Fruit fly (Drosophila melanogaster) whole organism, embryonic: ENCODE measurements around the gene CG6511.

ENCODE experiments used
- ATbp ChIP-seq: fragments of 200-800 bp; sonication (Bioruptor generic); optimal IDR thresholded peaks from 2 replicates; lab custom pipeline; 2017; ENCODE audit warnings: missing biosample characterization, mild to moderate bottlenecking, missing genetic modification characterization, missing genetic modification reagents
- Asciz ChIP-seq: fragments of 200-800 bp; sonication (Bioruptor generic); optimal IDR thresholded peaks from 2 replicates; lab custom pipeline; 2017; ENCODE audit warnings: missing biosample characterization, mild to moderate bottlenecking, missing genetic modification characterization, missing genetic modification reagents
- Atf-2 ChIP-seq: fragments of 200-800 bp; sonication (Bioruptor generic); optimal IDR thresholded peaks from 2 replicates; lab custom pipeline; 2016; ENCODE audit warnings: missing biosample characterization, missing genetic modification characterization
- Awh ChIP-seq: fragments of 200-800 bp; sonication (Bioruptor generic); IDR thresholded peaks from 2 replicates; pipeline ENCODE4, ENCODE4 v1.3.6; 2022; ENCODE audit warnings: missing biosample characterization, missing genetic modification characterization
- Blimp-1 ChIP-seq: fragments of 200-800 bp; sonication (Bioruptor generic); optimal IDR thresholded peaks from 3 replicates; lab custom pipeline; 2018; ENCODE audit warnings: missing biosample characterization, missing genetic modification characterization, mild to moderate bottlenecking, moderate library complexity, missing genetic modification reagents
- BtbVII ChIP-seq: fragments of 200-800 bp; sonication (Bioruptor generic); optimal IDR thresholded peaks from 3 replicates; lab custom pipeline; 2017; ENCODE audit warnings: missing biosample characterization, mild to moderate bottlenecking, missing genetic modification characterization
- CG10366 ChIP-seq: fragments of 200-800 bp; sonication (Bioruptor generic); IDR thresholded peaks from 2 replicates; pipeline ENCODE4 v1.3.6; 2022; ENCODE audit warnings: missing biosample characterization, missing genetic modification characterization
- CG10654 ChIP-seq: fragments of 200-800 bp; sonication (Bioruptor generic); optimal IDR thresholded peaks from 2 replicates; lab custom pipeline; 2016; ENCODE audit warnings: missing biosample characterization, missing genetic modification characterization
- CG11560 ChIP-seq: fragments of 200-800 bp; sonication (Bioruptor generic); IDR thresholded peaks from 3 replicates; pipeline ENCODE4 v1.3.6; 2022; ENCODE audit warnings: missing biosample characterization, missing genetic modification characterization
- CG12942 ChIP-seq: fragments of 200-800 bp; sonication (Bioruptor generic); optimal IDR thresholded peaks from 3 replicates; lab custom pipeline; 2016; ENCODE audit warnings: missing biosample characterization, missing genetic modification characterization
- CG16815 ChIP-seq: fragments of 200-800 bp; sonication (Bioruptor generic); optimal IDR thresholded peaks from 3 replicates; lab custom pipeline; 2017; ENCODE audit warnings: missing biosample characterization, mild to moderate bottlenecking, missing genetic modification characterization
- CG17359 ChIP-seq: fragments of 200-800 bp; sonication (Bioruptor generic); optimal IDR thresholded peaks from 3 replicates; lab custom pipeline; 2018; ENCODE audit warnings: missing biosample characterization, mild to moderate bottlenecking, missing genetic modification characterization, moderate library complexity
- CG17612 ChIP-seq: fragments of 200-800 bp; sonication (Bioruptor generic); IDR thresholded peaks from 2 replicates; pipeline ENCODE4 v1.3.6; 2022; ENCODE audit warnings: missing biosample characterization, missing genetic modification characterization
- CG17802 ChIP-seq: fragments of 200-800 bp; sonication (Bioruptor generic); optimal IDR thresholded peaks from 2 replicates; lab custom pipeline; 2018; ENCODE audit warnings: missing biosample characterization, mild to moderate bottlenecking, missing genetic modification characterization, moderate library complexity
- CG3163 ChIP-seq: fragments of 200-800 bp; sonication (Bioruptor generic); optimal IDR thresholded peaks from 3 replicates; lab custom pipeline; 2016; ENCODE audit warnings: missing biosample characterization, missing genetic modification characterization
- CG32532 ChIP-seq: fragments of 200-800 bp; sonication (Bioruptor generic); IDR thresholded peaks from 2 replicates; pipeline ENCODE4 v1.3.6; 2022; ENCODE audit warnings: missing biosample characterization, missing genetic modification characterization
- CG3407 ChIP-seq: fragments of 200-800 bp; sonication (Bioruptor generic); optimal IDR thresholded peaks from 2 replicates; lab custom pipeline; 2018; ENCODE audit warnings: missing biosample characterization, mild to moderate bottlenecking, missing genetic modification characterization
- CG6272 ChIP-seq: fragments of 200-800 bp; sonication (Bioruptor generic); IDR thresholded peaks from 2 replicates; pipeline ENCODE4 v1.3.6; 2022; ENCODE audit warnings: missing biosample characterization, missing genetic modification characterization
- CG7357 ChIP-seq: fragments of 200-800 bp; sonication (Bioruptor generic); IDR thresholded peaks from 3 replicates; pipeline ENCODE4 v1.3.6; 2022; ENCODE audit warnings: missing biosample characterization, missing genetic modification characterization
- CG8290 ChIP-seq, 3 experiments: fragments of 200-800 bp; sonication (Bioruptor generic); optimal IDR thresholded peaks; 2 replicates each; lab custom pipeline; 2016 to 2019; ENCODE audit warnings: missing biosample characterization in 3 of 3, missing genetic modification characterization in 3 of 3, mild to moderate bottlenecking in 2 of 3, moderate library complexity in 1 of 3
- HLHmδ ChIP-seq: fragments of 200-800 bp; sonication (Bioruptor generic); optimal IDR thresholded peaks from 2 replicates; lab custom pipeline; 2018; ENCODE audit warnings: missing biosample characterization, mild to moderate bottlenecking, missing genetic modification characterization, moderate library complexity
- Hr3 ChIP-seq: fragments of 200-800 bp; sonication (Bioruptor generic); optimal IDR thresholded peaks from 3 replicates; lab custom pipeline; 2016; ENCODE audit warnings: missing biosample characterization, missing genetic modification characterization
- Med ChIP-seq: fragments of 200-800 bp; sonication (Bioruptor generic); peaks from one replicate; lab custom pipeline; 2016; ENCODE audit warnings: missing biosample characterization, missing genetic modification characterization, mild to moderate bottlenecking, inconsistent platforms, moderate library complexity
- Mes4 ChIP-seq: fragments of 200-800 bp; sonication (Bioruptor generic); optimal IDR thresholded peaks from 2 replicates; lab custom pipeline; 2016; ENCODE audit warnings: missing biosample characterization, missing genetic modification characterization
- NFAT ChIP-seq: fragments of 200-800 bp; sonication (Bioruptor generic); IDR thresholded peaks from 2 replicates; pipeline ENCODE4 v1.3.6; 2022; ENCODE audit warnings: missing biosample characterization, missing genetic modification characterization
- Oaz ChIP-seq: fragments of 200-800 bp; sonication (Bioruptor generic); IDR thresholded peaks from 2 replicates; pipeline ENCODE4 v1.3.6; 2022; ENCODE audit warnings: missing biosample characterization, missing genetic modification characterization
- Rfx ChIP-seq: fragments of 200-800 bp; sonication (Bioruptor generic); IDR thresholded peaks from 2 replicates; pipeline ENCODE4 v1.3.6; 2022; ENCODE audit warnings: missing biosample characterization, missing genetic modification characterization
- Sry-β ChIP-seq: fragments of 200-800 bp; sonication (Bioruptor generic); optimal IDR thresholded peaks from 2 replicates; lab custom pipeline; 2018; ENCODE audit warnings: missing biosample characterization, mild to moderate bottlenecking, missing genetic modification characterization, moderate library complexity
- Usf ChIP-seq: fragments of 200-800 bp; sonication (Bioruptor generic); optimal IDR thresholded peaks from 2 replicates; lab custom pipeline; 2017; ENCODE audit warnings: missing genotype, missing biosample characterization, missing genetic modification characterization
- Xbp1 ChIP-seq: fragments of 200-800 bp; sonication (Bioruptor generic); optimal IDR thresholded peaks from 3 replicates; lab custom pipeline; 2016; ENCODE audit warnings: missing biosample characterization, mild to moderate bottlenecking, missing genetic modification characterization
- Xrp1 ChIP-seq: fragments of 200-800 bp; sonication (Bioruptor generic); IDR thresholded peaks from 2 replicates; pipeline ENCODE4 v1.3.6; 2022; ENCODE audit warnings: missing biosample characterization, missing genetic modification characterization
- abd-A ChIP-seq: fragments of 200-800 bp; sonication (Bioruptor generic); optimal IDR thresholded peaks from 3 replicates; lab custom pipeline; 2019; ENCODE audit warnings: missing biosample characterization, mild to moderate bottlenecking, missing genetic modification characterization, moderate library complexity
- chif ChIP-seq, 2 experiments: fragments of 200-800 bp; sonication (Bioruptor generic); optimal IDR thresholded peaks; 3 replicates each; lab custom pipeline; 2016; ENCODE audit warnings: missing biosample characterization in 2 of 2, missing genetic modification characterization in 2 of 2
- ci ChIP-seq: fragments of 200-800 bp; sonication (Bioruptor generic); IDR thresholded peaks from 3 replicates; pipeline ENCODE4 v1.3.6; 2022; ENCODE audit warnings: missing biosample characterization, missing genetic modification characterization
- crp ChIP-seq, 2 experiments: fragments of 200-800 bp; sonication (Bioruptor generic); optimal IDR thresholded peaks; 2 replicates in 1 of 2; 3 replicates in 1 of 2; lab custom pipeline; 2017; ENCODE audit warnings: missing biosample characterization in 2 of 2, missing genetic modification characterization in 2 of 2, mild to moderate bottlenecking in 1 of 2, moderate library complexity in 1 of 2
- dimm ChIP-seq: fragments of 200-800 bp; sonication (Bioruptor generic); IDR thresholded peaks from 2 replicates; pipeline ENCODE4 v1.3.6; 2022; ENCODE audit warnings: missing biosample characterization, missing genetic modification characterization
- fd64A ChIP-seq: fragments of 200-800 bp; sonication (Bioruptor generic); optimal IDR thresholded peaks from 3 replicates; lab custom pipeline; 2018; ENCODE audit warnings: missing biosample characterization, mild to moderate bottlenecking, missing genetic modification characterization
- gsb-n ChIP-seq: fragments of 200-800 bp; sonication (Bioruptor generic); optimal IDR thresholded peaks from 3 replicates; lab custom pipeline; 2018; ENCODE audit warnings: missing biosample characterization, mild to moderate bottlenecking, missing genetic modification characterization
- ham ChIP-seq: fragments of 200-800 bp; sonication (Bioruptor generic); IDR thresholded peaks from 2 replicates; pipeline ENCODE4 v1.3.6; 2022; ENCODE audit warnings: missing biosample characterization, missing genetic modification characterization
- kni ChIP-seq: fragments of 200-800 bp; sonication (Bioruptor generic); optimal IDR thresholded peaks from 3 replicates; lab custom pipeline; 2017; ENCODE audit warnings: mild to moderate bottlenecking, missing biosample characterization, missing genetic modification reagents, missing genetic modification characterization
- nerfin-1 ChIP-seq: fragments of 200-800 bp; sonication (Bioruptor generic); optimal IDR thresholded peaks from 3 replicates; lab custom pipeline; 2019; ENCODE audit warnings: missing biosample characterization, mild to moderate bottlenecking, missing genetic modification characterization, moderate library complexity
- oc ChIP-seq: fragments of 200-800 bp; sonication (Bioruptor generic); optimal IDR thresholded peaks from 2 replicates; lab custom pipeline; 2018; ENCODE audit warnings: missing biosample characterization, mild to moderate bottlenecking, missing genetic modification characterization, moderate library complexity
- odd ChIP-seq: fragments of 200-800 bp; sonication (Bioruptor generic); optimal IDR thresholded peaks from 2 replicates; lab custom pipeline; 2017; ENCODE audit warnings: missing biosample characterization, mild to moderate bottlenecking, missing genetic modification characterization
- pros ChIP-seq: fragments of 200-800 bp; sonication (Bioruptor generic); optimal IDR thresholded peaks from 3 replicates; lab custom pipeline; 2019; ENCODE audit warnings: missing biosample characterization, mild to moderate bottlenecking, missing genetic modification characterization, moderate library complexity
- rib ChIP-seq: fragments of 200-800 bp; sonication (Bioruptor generic); IDR thresholded peaks from 2 replicates; pipeline ENCODE4 v1.3.6; 2022; ENCODE audit warnings: missing biosample characterization, missing genetic modification characterization
- salm ChIP-seq: fragments of 200-800 bp; sonication (Bioruptor generic); optimal IDR thresholded peaks from 2 replicates; lab custom pipeline; 2018; ENCODE audit warnings: missing biosample characterization, mild to moderate bottlenecking, missing genetic modification characterization
- sens ChIP-seq: fragments of 200-800 bp; sonication (Bioruptor generic); peaks from one replicate; lab custom pipeline; 2016; ENCODE audit warnings: missing biosample characterization, missing genetic modification characterization
- so ChIP-seq: fragments of 200-800 bp; sonication (Bioruptor generic); IDR thresholded peaks from 3 replicates; pipeline ENCODE4 v1.3.6; 2022; ENCODE audit warnings: missing biosample characterization, missing genetic modification characterization
- ttk ChIP-seq: fragments of 200-800 bp; sonication (Bioruptor generic); IDR thresholded peaks from 2 replicates; pipeline ENCODE4 v2.1.2; 2022; ENCODE audit warnings: missing biosample characterization, missing genetic modification characterization
- z ChIP-seq: fragments of 200-800 bp; sonication (Bioruptor generic); IDR thresholded peaks from 3 replicates; pipeline ENCODE4 v1.3.6; 2022; ENCODE audit warnings: missing biosample characterization, missing genetic modification characterization

CG6511 gene

dm6 chr3L:8770616-8771229, 49.6 kb downstream of the CG6511 start:
- TF ChIP-seq dimm (GFP tag; lab: Robert Waterston, UW) (no peak), CG10366 (no peak), Asciz (GFP tag; lab: Kevin White, UChicago) (peak; percentile 8), CG17359 (tag; lab: Kevin White, UChicago) (peak; percentile 5), fd64A (peak; percentile 21), abd-A (tag; lab: Kevin White, UChicago) (peak; percentile 89), ham (no peak), Awh (peak; percentile 88), CG10654 (GFP tag; lab: Kevin White, UChicago) (no peak), odd (peak; percentile 1), z (GFP tag; lab: Robert Waterston, UW) (0 out of 3 replicates have a peak, but pooled peaks have one; percentile 52), Med (GFP tag; lab: Kevin White, UChicago) (peak; percentile 49), HLHmδ (GFP tag; lab: Kevin White, UChicago) (no peak), nerfin-1 (tag; lab: Kevin White, UChicago) (no peak), so (GFP tag; lab: Robert Waterston, UW) (0 out of 3 replicates have a peak, but pooled peaks have one; percentile 24), CG3163 (GFP tag; lab: Kevin White, UChicago) (no peak), ATbp (peak; percentile 51), Hr3 (GFP tag; lab: Kevin White, UChicago) (no peak), Oaz (GFP tag; lab: Robert Waterston, UW) (no peak), BtbVII (GFP tag; lab: Kevin White, UChicago) (no peak), Xrp1 (GFP tag; lab: Robert Waterston, UW) (peak; percentile 17; the same call in 1 of the 2 replicates), gsb-n (tag; lab: Kevin White, UChicago) (peak; percentile 70), pros (peak; percentile 78), Rfx (GFP tag; lab: Robert Waterston, UW) (peak; percentile 17; the same call in 1 of the 2 replicates), CG6272 (GFP tag; lab: Robert Waterston, UW) (no peak), sens (GFP tag; lab: Kevin White, UChicago) (peak; percentile 75), CG17802 (no peak), Xbp1 (GFP tag; lab: Kevin White, UChicago) (no peak), CG3407 (GFP tag; lab: Kevin White, UChicago) (peak; percentile 1), CG16815 (no peak), CG8290 (GFP tag; optimal IDR thresholded peaks at IDR 0.05; lab: Kevin White, UChicago) (no peak), CG8290 (tag; optimal IDR thresholded peaks at IDR 0.05; lab: Kevin White, UChicago) (peak in 1 of 2 experiments; percentile 2), oc (tag; lab: Kevin White, UChicago) (peak; percentile 87), rib (GFP tag; lab: Robert Waterston, UW) (no peak), Usf (GFP tag; lab: Kevin White, UChicago) (no peak), CG7357 (GFP tag; lab: Robert Waterston, UW) (no peak), kni (GFP tag; lab: Kevin White, UChicago) (peak; percentile 47), ci (GFP tag; lab: Robert Waterston, UW) (no peak), Blimp-1 (peak; percentile 28)

- TF ChIP-seq NFAT (GFP tag; lab: Robert Waterston, UW) (no peak), chif (GFP tag; optimal IDR thresholded peaks at IDR 0.05; lab: Kevin White, UChicago) (peak; percentile 77 to 78), ttk (GFP tag; lab: Robert Waterston, UW) (peak; percentile 62), Sry-β (no peak), CG17359 (tag; lab: Kevin White, UChicago) (peak; percentile 79), BtbVII (GFP tag; lab: Kevin White, UChicago) (no peak), Atf-2 (GFP tag; lab: Kevin White, UChicago) (peak; percentile 53), Mes4 (GFP tag; lab: Kevin White, UChicago) (peak; percentile 66), CG17612 (GFP tag; lab: Robert Waterston, UW) (no peak; the same call in 1 of the 2 replicates), salm (peak; percentile 41), CG11560 (tag; lab: Robert Waterston, UW) (no peak), CG32532 (GFP tag; lab: Robert Waterston, UW) (0 out of 2 replicates have a peak, but pooled peaks have one; percentile 16), CG12942 (GFP tag; lab: Kevin White, UChicago) (peak; percentile 48), crp (GFP tag; optimal IDR thresholded peaks at IDR 0.05; lab: Kevin White, UChicago) (peak in 1 of 2 experiments; percentile 9)
These were observed 52.0 kb downstream of the CG6511 start for dm6 chr3L:8772998-8773684.
